Worm (Caenorhabditis elegans): ENCODE data around the gene msp-56.
A peak's percentile ranks its signal among the peaks of the same experiment; 100 is the strongest.
"Not testable (repeated sequence)": the region's sequence is repeated elsewhere in the genome, so short reads cannot be mapped to it uniquely, and the experiment has no call there.

Gene msp-56

ce11 chrIV:9833337-9833736 lies 8.0 kb upstream of the msp-56 start:
- TF ChIP-seq C04F5.9 (tag; optimal IDR thresholded peaks at IDR 0.05) (no peak), ceh-90 (tag; optimal IDR thresholded peaks at IDR 0.05) (no peak), blmp-1 (tag; optimal IDR thresholded peaks at IDR 0.05) (no peak), nhr-77 (tag; optimal IDR thresholded peaks at IDR 0.05) (no peak), nhr-19 (GFP tag; conservative IDR thresholded peaks at IDR 0.05) (no peak), nhr-84 (tag; optimal IDR thresholded peaks at IDR 0.05) (no peak), hlh-17 (GFP tag; optimal IDR thresholded peaks at IDR 0.05; ENCODE audit: borderline replicate concordance) (no peak), ceh-88 (GFP tag; IDR thresholded peaks at IDR 0.05) (no peak)

ce11 chrIV:9836317-9836716 lies 5.0 kb upstream of the msp-56 start, which contains the start of gene msp-81:
TSS of gene msp-81 (minus strand) at chrIV:9836417.
- no peak for TF ChIP-seq C34B4.2 (tag; optimal IDR thresholded peaks at IDR 0.05)
- TF ChIP-seq fkh-10 (GFP tag; optimal IDR thresholded peaks at IDR 0.05): no peak
- TF ChIP-seq fkh-8 (tag; optimal IDR thresholded peaks at IDR 0.05): no peak
- TF ChIP-seq dsc-1 (tag; optimal IDR thresholded peaks at IDR 0.05): no peak

- not testable (repeated sequence) for TF ChIP-seq ztf-11 (tag; optimal IDR thresholded peaks at IDR 0.05); mep-1 (tag; optimal IDR thresholded peaks at IDR 0.05); ces-1 (GFP tag; optimal IDR thresholded peaks at IDR 0.05)
Measured at ce11 chrIV:9837349-9837748, 4.0 kb upstream of the msp-56 start, which contains the start of gene msp-10. TSS of gene msp-10 (plus strand) at chrIV:9837649.

- TF ChIP-seq hlh-17 (GFP tag; optimal IDR thresholded peaks at IDR 0.05; ENCODE audit: borderline replicate concordance): no peak
- no peak for TF ChIP-seq tlp-1 (tag; optimal IDR thresholded peaks at IDR 0.05)
- no peak for TF ChIP-seq ceh-8 (GFP tag; optimal IDR thresholded peaks at IDR 0.05)
- TF ChIP-seq F16B12.6 (tag; optimal IDR thresholded peaks at IDR 0.05): no peak
- TF ChIP-seq nhr-90 (tag; optimal IDR thresholded peaks at IDR 0.05; ENCODE audit: poor library complexity): no peak
- no peak for TF ChIP-seq lin-13 (GFP tag; optimal IDR thresholded peaks at IDR 0.05)
- TF ChIP-seq jun-1 (tag; optimal IDR thresholded peaks at IDR 0.05): no peak
Measured at ce11 chrIV:9842071-9842470, 731 bp downstream of the msp-56 start, which contains the start of gene K07F5.17. TSS of gene K07F5.17 (plus strand) at chrIV:9842371.

ce11 chrIV:9843760-9844159 lies 2.4 kb downstream of the msp-56 start, which contains the start of gene nspd-2:
TSS of gene nspd-2 (plus strand) at chrIV:9844060.
- TF ChIP-seq pax-3 (tag; optimal IDR thresholded peaks at IDR 0.05): no peak

ce11 chrIV:9846574-9846973 lies 5.2 kb downstream of the msp-56 start, which contains the start of gene K07F5.6:
TSS of gene K07F5.6 (minus strand) at chrIV:9846674.
- TF ChIP-seq fos-1 (tag; optimal IDR thresholded peaks at IDR 0.05) (no peak), efl-1 (optimal IDR thresholded peaks at IDR 0.05) (no peak), efl-1 (GFP tag; optimal IDR thresholded peaks at IDR 0.05 in 1 of 2) (peak in 1 of 2 experiments; percentile 64)

- no peak for TF ChIP-seq lin-39 (tag; optimal IDR thresholded peaks at IDR 0.05)
Measured at ce11 chrIV:9848075-9848474, 6.7 kb downstream of the msp-56 start, which contains the start of gene K07F5.7. TSS of gene K07F5.7 (minus strand) at chrIV:9848175.

- TF ChIP-seq nhr-84 (tag; optimal IDR thresholded peaks at IDR 0.05) (no peak), nhr-237 (tag; optimal IDR thresholded peaks at IDR 0.05) (no peak)
Measured at ce11 chrIV:9849624-9850023, 8.3 kb downstream of the msp-56 start, which contains the start of gene K07F5.8. TSS of gene K07F5.8 (minus strand) at chrIV:9849724.

ce11 chrIV:9850931-9851330 lies 9.6 kb downstream of the msp-56 start, which contains the start of gene ssp-10:
TSS of gene ssp-10 (minus strand) at chrIV:9851031.
- TF ChIP-seq nhr-28 (tag; optimal IDR thresholded peaks at IDR 0.05) (no peak), nhr-85 (tag) (no peak), irx-1 (tag; optimal IDR thresholded peaks at IDR 0.05) (no peak), lin-15B (tag; optimal IDR thresholded peaks at IDR 0.05) (no peak), ces-1 (GFP tag; optimal IDR thresholded peaks at IDR 0.05) (no peak), xbp-1 (tag; optimal IDR thresholded peaks at IDR 0.05) (no peak), unc-62 (GFP tag; optimal IDR thresholded peaks at IDR 0.05) (no peak), swsn-7 (tag; optimal IDR thresholded peaks at IDR 0.05) (no peak), egl-13 (tag; optimal IDR thresholded peaks at IDR 0.05) (no peak), pqm-1 (tag; optimal IDR thresholded peaks at IDR 0.05) (no peak), isw-1 (GFP tag; IDR thresholded peaks at IDR 0.05) (no peak), tbx-2 (tag; optimal IDR thresholded peaks at IDR 0.05) (no peak), mef-2 (tag; optimal IDR thresholded peaks at IDR 0.05) (no peak), efl-3 (GFP tag; optimal IDR thresholded peaks at IDR 0.05) (no peak)

All from whole organism, L1 larva.